Fruit fly (Drosophila melanogaster) whole organism: Measurements from ENCODE around the gene CG44044.

Experiments
- EcR ChIP-seq, 2 experiments: fragments of >200 bp; optimal IDR thresholded peaks; 2 replicates each; lab custom pipeline; 2017; ENCODE audit warnings: missing biosample characterization in 2 of 2, missing genetic modification characterization in 2 of 2, missing genetic modification reagents in 2 of 2
- pan ChIP-seq: fragments of >200 bp; optimal IDR thresholded peaks from 2 replicates; lab custom pipeline; 2017
- psq ChIP-seq: fragments of >200 bp; optimal IDR thresholded peaks from 2 replicates; lab custom pipeline; 2017
- usp ChIP-seq: fragments of >200 bp; optimal IDR thresholded peaks from 2 replicates; lab custom pipeline; 2017; ENCODE audit warnings: missing biosample characterization, missing genetic modification characterization, mixed read lengths

dm6 chr3R:16277543-16277942 lies 44.1 kb upstream of the CG44044 start:
- TF ChIP-seq psq (lab: Kevin White, UChicago) = no peak
- TF ChIP-seq pan (lab: Kevin White, UChicago) = no peak
- no peak for TF ChIP-seq usp (GFP tag; lab: Kevin White, UChicago)
- no peak for TF ChIP-seq EcR (GFP tag; optimal IDR thresholded peaks at IDR 0.05; lab: Kevin White, UChicago)
